Worm (Caenorhabditis elegans) whole organism, L2 larva: Measurements from ENCODE around the gene rgs-2.
A peak's percentile ranks its signal among the peaks of the same experiment; 100 is the strongest.

Experiments used
- C34F6.9 ChIP-seq: fragments of 150-350 bp; optimal IDR thresholded peaks from 2 replicates; lab custom pipeline; 2014; ENCODE audit warnings: missing biosample characterization, missing genetic modification characterization
- F13H6.1 ChIP-seq: sonication (generic microtip); optimal IDR thresholded peaks from 2 replicates; lab custom pipeline; 2016; ENCODE audit warnings: missing genetic modification characterization, missing compliant biosample characterization
- alr-1 ChIP-seq: fragments of 150-350 bp; optimal IDR thresholded peaks from 2 replicates; lab custom pipeline; 2014; ENCODE audit warnings: missing biosample characterization, missing genetic modification characterization
- aly-2 ChIP-seq: fragments of 150-350 bp; optimal IDR thresholded peaks from 2 replicates; lab custom pipeline; 2014; ENCODE audit warnings: missing biosample characterization, missing genetic modification characterization
- ama-1 ChIP-seq: fragments of 150-350 bp; optimal IDR thresholded peaks from 2 replicates; lab custom pipeline; 2018; ENCODE audit warnings: inconsistent platforms
- blmp-1 ChIP-seq: sonication (generic microtip); optimal IDR thresholded peaks from 2 replicates; lab custom pipeline; 2017; ENCODE audit warnings: missing genetic modification characterization, mild to moderate bottlenecking, missing compliant biosample characterization, antibody characterized with exemption, moderate library complexity; ENCODE audit not compliant: insufficient read depth
- ceh-16 ChIP-seq: fragments of 150-350 bp; optimal IDR thresholded peaks from 2 replicates; lab custom pipeline; 2014; ENCODE audit warnings: missing biosample characterization, missing genetic modification characterization
- dmd-4 ChIP-seq: sonication (generic microtip); optimal IDR thresholded peaks from 2 replicates; lab custom pipeline; 2017; ENCODE audit warnings: missing biosample characterization, missing genetic modification characterization
- elt-1 ChIP-seq: fragments of 150-350 bp; optimal IDR thresholded peaks from 2 replicates; lab custom pipeline; 2014; ENCODE audit warnings: missing biosample characterization, missing genetic modification characterization
- elt-3 ChIP-seq: sonication (generic microtip); optimal IDR thresholded peaks from 2 replicates; lab custom pipeline; 2017; ENCODE audit warnings: missing biosample characterization, missing genetic modification characterization
- gmeb-1 ChIP-seq: fragments of 150-350 bp; optimal IDR thresholded peaks from 2 replicates; lab custom pipeline; 2014; ENCODE audit warnings: missing biosample characterization, missing genetic modification characterization
- lin-11 ChIP-seq: fragments of 150-350 bp; sonication (generic microtip); optimal IDR thresholded peaks from 2 replicates; lab custom pipeline; 2014; ENCODE audit warnings: missing biosample characterization, missing genetic modification characterization, inconsistent platforms, mixed read lengths
- lin-13 ChIP-seq: fragments of 150-350 bp; optimal IDR thresholded peaks from 2 replicates; lab custom pipeline; 2014; ENCODE audit warnings: missing biosample characterization, missing genetic modification reagents, missing genetic modification characterization
- lin-39 ChIP-seq: fragments of 150-350 bp; optimal IDR thresholded peaks from 2 replicates; lab custom pipeline; 2014; ENCODE audit warnings: missing biosample characterization, missing genetic modification reagents, missing genetic modification characterization
- lsy-2 ChIP-seq, 2 experiments: fragments of 150-350 bp in 1 of 2; sonication (generic microtip) in 1 of 2; optimal IDR thresholded peaks; 2 replicates each; lab custom pipeline; 2014 to 2017; ENCODE audit warnings: missing biosample characterization in 2 of 2, missing genetic modification characterization in 2 of 2
- mbf-1 ChIP-seq: sonication (generic microtip); optimal IDR thresholded peaks from 2 replicates; lab custom pipeline; 2017; ENCODE audit warnings: missing biosample characterization, missing genetic modification characterization
- mdl-1 ChIP-seq, 2 experiments: fragments of 150-350 bp in 1 of 2; sonication (generic microtip) in 1 of 2; optimal IDR thresholded peaks; 2 replicates each; lab custom pipeline; 2017; ENCODE audit warnings: missing biosample characterization in 2 of 2, missing genetic modification characterization in 2 of 2
- nhr-10 ChIP-seq: sonication (generic microtip); optimal IDR thresholded peaks from 2 replicates; lab custom pipeline; 2017; ENCODE audit warnings: missing biosample characterization, missing genetic modification characterization
- nhr-21 ChIP-seq: fragments of 150-350 bp; optimal IDR thresholded peaks from 2 replicates; lab custom pipeline; 2014; ENCODE audit warnings: missing biosample characterization, missing genetic modification characterization
- nhr-23 ChIP-seq: fragments of 150-350 bp; optimal IDR thresholded peaks from 2 replicates; lab custom pipeline; 2014; ENCODE audit warnings: missing biosample characterization, missing genetic modification reagents, missing genetic modification characterization
- nhr-25 ChIP-seq: fragments of 150-350 bp; sonication (generic microtip); optimal IDR thresholded peaks from 3 replicates; lab custom pipeline; 2014; ENCODE audit warnings: missing biosample characterization, missing genetic modification characterization
- nhr-6 ChIP-seq: fragments of 150-350 bp; optimal IDR thresholded peaks from 2 replicates; lab custom pipeline; 2014; ENCODE audit warnings: missing biosample characterization, missing genetic modification characterization
- nhr-77 ChIP-seq: fragments of 150-350 bp; optimal IDR thresholded peaks from 2 replicates; lab custom pipeline; 2014; ENCODE audit warnings: missing biosample characterization, missing genetic modification characterization
- peb-1 ChIP-seq: fragments of 150-350 bp; optimal IDR thresholded peaks from 2 replicates; lab custom pipeline; 2014; ENCODE audit warnings: missing biosample characterization, missing genetic modification characterization
- skn-1 ChIP-seq: sonication (generic microtip); optimal IDR thresholded peaks from 2 replicates; lab custom pipeline; 2017; ENCODE audit warnings: missing biosample characterization, missing genetic modification characterization
- sma-3 ChIP-seq: sonication (generic microtip); optimal IDR thresholded peaks from 2 replicates; lab custom pipeline; 2016; ENCODE audit warnings: missing genetic modification reagents, missing genetic modification characterization, missing compliant biosample characterization
- sma-9 ChIP-seq, 2 experiments: fragments of 150-350 bp in 1 of 2; sonication (generic microtip) in 1 of 2; optimal IDR thresholded peaks; 2 replicates each; lab custom pipeline; 2014 to 2016; ENCODE audit warnings: missing genetic modification characterization in 2 of 2, mild to moderate bottlenecking in 1 of 2, missing biosample characterization in 1 of 2, missing compliant biosample characterization in 1 of 2, missing genetic modification reagents in 1 of 2, moderate library complexity in 1 of 2
- snpc-4 ChIP-seq: fragments of 150-350 bp; optimal IDR thresholded peaks from 2 replicates; lab custom pipeline; 2014; ENCODE audit warnings: missing biosample characterization, missing genetic modification characterization
- unc-39 ChIP-seq: fragments of 150-350 bp; optimal IDR thresholded peaks from 2 replicates; lab custom pipeline; 2014; ENCODE audit warnings: missing biosample characterization, missing genetic modification characterization
- unc-55 ChIP-seq: fragments of 150-350 bp; sonication (generic microtip); optimal IDR thresholded peaks from 3 replicates; lab custom pipeline; 2014; ENCODE audit warnings: missing biosample characterization, missing genetic modification reagents, missing genetic modification characterization
- unc-62 ChIP-seq: fragments of 150-350 bp; optimal IDR thresholded peaks from 2 replicates; lab custom pipeline; 2014; ENCODE audit warnings: missing biosample characterization, missing genetic modification reagents, missing genetic modification characterization
- ztf-1 ChIP-seq: fragments of 200-800 bp; sonication (Bioruptor generic); conservative IDR thresholded peaks from 2 replicates; pipeline ENCODE4 v1.3.6; 2022; ENCODE audit warnings: missing genetic modification characterization, missing compliant biosample characterization
- ztf-11 ChIP-seq: sonication (generic microtip); optimal IDR thresholded peaks from 2 replicates; lab custom pipeline; 2017; ENCODE audit warnings: missing biosample characterization, missing genetic modification characterization

rgs-2 gene

ce11 chrX:12677113-12677512, 35.3 kb upstream of the rgs-2 start:
- TF ChIP-seq elt-1 (tag; lab: Kevin White, UChicago) (no peak), blmp-1 (tag; lab: Kevin White, UChicago) (peak; percentile 90)

ce11 chrX:12678532-12678931, 33.9 kb upstream of the rgs-2 start, which contains the start of gene adt-1:
Gene adt-1, plus strand, starts transcription at chrX:12678832.
- no peak for TF ChIP-seq sma-3 (GFP tag; lab: Kevin White, UChicago)
- TF ChIP-seq elt-1 (tag; lab: Kevin White, UChicago) = no peak
- TF ChIP-seq snpc-4 = no peak
- TF ChIP-seq nhr-10 (tag; lab: Kevin White, UChicago) = no peak
- TF ChIP-seq nhr-21 = no peak
- TF ChIP-seq lin-11 (tag; lab: Kevin White, UChicago) = no peak
- TF ChIP-seq alr-1 = no peak
- TF ChIP-seq lin-39 (tag; lab: Kevin White, UChicago) = no peak
- TF ChIP-seq lin-13 = no peak
- no peak for TF ChIP-seq ama-1 (lab: Kevin White, UChicago)
- TF ChIP-seq ztf-1 (GFP tag; lab: Robert Waterston, UW) = no peak
- no peak for TF ChIP-seq sma-9 (GFP tag; optimal IDR thresholded peaks at IDR 0.05; lab: Kevin White, UChicago)
- no peak for TF ChIP-seq sma-9 (tag; optimal IDR thresholded peaks at IDR 0.05; lab: Kevin White, UChicago)
- TF ChIP-seq blmp-1 (tag; lab: Kevin White, UChicago) = no peak
- TF ChIP-seq F13H6.1 = no peak
- no peak for TF ChIP-seq unc-39
- TF ChIP-seq dmd-4 = no peak
- no peak for TF ChIP-seq ztf-11 (tag; lab: Kevin White, UChicago)

DNA sequence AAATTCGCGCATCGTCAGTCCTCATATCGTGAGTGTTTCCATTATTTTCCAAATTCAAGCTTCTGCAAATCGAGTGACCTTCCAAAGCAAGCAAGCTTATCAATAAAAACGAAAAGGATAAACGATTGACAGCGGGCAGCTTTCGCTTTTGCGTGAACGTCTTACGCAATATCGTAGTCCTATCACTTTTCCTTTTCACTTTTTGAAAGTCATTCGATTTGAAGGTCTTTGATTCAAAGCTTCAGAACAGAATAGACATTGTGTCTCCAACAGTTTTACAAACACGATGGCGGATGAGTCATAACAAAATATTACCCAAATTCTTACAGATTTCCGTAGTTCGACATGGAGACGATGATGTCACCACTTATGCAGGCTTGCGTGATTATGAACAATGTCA, 32.9 kb upstream of the rgs-2 start:
- no peak for TF ChIP-seq sma-3 (GFP tag; lab: Kevin White, UChicago)
- TF ChIP-seq unc-55 = no peak
- no peak for TF ChIP-seq unc-62 (GFP tag; lab: Kevin White, UChicago)
- no peak for TF ChIP-seq nhr-6 (tag; lab: Kevin White, UChicago)
- TF ChIP-seq mdl-1 (tag; optimal IDR thresholded peaks at IDR 0.05; lab: Kevin White, UChicago) = no peak
- TF ChIP-seq blmp-1 (tag; lab: Kevin White, UChicago) = peak; percentile 96
- no peak for TF ChIP-seq peb-1
- no peak for TF ChIP-seq ama-1 (lab: Kevin White, UChicago)
- TF ChIP-seq C34F6.9 (tag; lab: Kevin White, UChicago) = no peak
- TF ChIP-seq nhr-77 (tag; lab: Kevin White, UChicago) = no peak
- TF ChIP-seq elt-1 (tag; lab: Kevin White, UChicago) = no peak
- peak; percentile 52 for TF ChIP-seq nhr-25 (tag; lab: Kevin White, UChicago)
- TF ChIP-seq ztf-11 (tag; lab: Kevin White, UChicago) = no peak
- no peak for TF ChIP-seq alr-1

DNA sequence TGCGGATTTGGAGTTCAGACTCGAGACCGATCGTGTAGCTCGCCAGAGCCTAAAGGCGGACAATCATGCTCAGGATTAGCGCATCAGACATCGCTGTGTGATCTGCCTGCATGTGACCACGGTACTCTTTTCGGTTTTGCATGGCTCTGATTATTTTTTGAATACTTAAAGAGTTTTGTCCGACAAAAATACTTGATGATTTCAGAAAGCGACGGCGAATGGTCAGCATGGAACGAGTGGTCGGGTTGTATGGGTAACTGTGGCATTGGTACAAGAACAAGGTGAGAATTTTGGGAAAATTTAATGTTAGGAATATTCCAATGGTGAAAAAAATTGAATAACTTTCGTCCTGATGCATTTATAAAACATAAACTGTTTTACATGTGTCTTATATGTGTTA, 25.0 kb upstream of the rgs-2 start:
- no peak for TF ChIP-seq skn-1 (tag; lab: Kevin White, UChicago)
- no peak for TF ChIP-seq unc-62 (GFP tag; lab: Kevin White, UChicago)
- no peak for TF ChIP-seq gmeb-1 (tag; lab: Kevin White, UChicago)
- no peak for TF ChIP-seq nhr-23
- no peak for TF ChIP-seq nhr-25 (tag; lab: Kevin White, UChicago)
- no peak for TF ChIP-seq mbf-1

- no peak for TF ChIP-seq C34F6.9 (tag; lab: Kevin White, UChicago)
- no peak for TF ChIP-seq aly-2 (tag; lab: Kevin White, UChicago)
- no peak for TF ChIP-seq alr-1
- TF ChIP-seq ama-1 (lab: Kevin White, UChicago) = no peak
- no peak for TF ChIP-seq nhr-23
- no peak for TF ChIP-seq lin-39 (tag; lab: Kevin White, UChicago)
- TF ChIP-seq, all 48 proteins: peak for 0
Observed at ce11 chrX:12688632-12689031, 23.8 kb upstream of the rgs-2 start.

DNA sequence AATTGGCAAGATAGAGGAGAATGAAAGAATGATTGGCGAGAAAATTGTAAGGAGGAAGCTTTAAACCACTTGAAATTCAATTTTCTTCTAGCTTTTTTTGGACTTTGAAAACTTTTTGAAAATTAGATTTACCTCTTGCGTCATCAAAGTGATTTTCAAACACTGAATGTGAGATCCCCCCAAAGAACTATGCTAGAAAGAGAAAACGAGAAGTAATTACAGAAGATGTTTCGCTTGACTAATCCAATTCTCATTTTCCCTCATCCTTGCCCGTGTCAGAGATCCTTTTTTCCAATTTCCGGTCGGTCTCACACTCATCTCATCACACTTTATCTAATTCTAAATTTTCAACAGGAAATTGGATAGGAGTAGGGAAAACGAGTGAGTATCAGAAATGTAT, 22.6 kb upstream of the rgs-2 start:
- TF ChIP-seq lsy-2 (tag; optimal IDR thresholded peaks at IDR 0.05; lab: Kevin White, UChicago) = peak in 1 of 2 experiments; percentile 4
- TF ChIP-seq ceh-16 (tag; lab: Kevin White, UChicago) = peak; percentile 6
- no peak for TF ChIP-seq F13H6.1
- no peak for TF ChIP-seq elt-3 (tag; lab: Kevin White, UChicago)
- peak; percentile 29 for TF ChIP-seq C34F6.9 (tag; lab: Kevin White, UChicago)
- no peak for TF ChIP-seq nhr-6 (tag; lab: Kevin White, UChicago)
- TF ChIP-seq sma-9 (GFP tag; optimal IDR thresholded peaks at IDR 0.05; lab: Kevin White, UChicago) = peak; percentile 63
- no peak for TF ChIP-seq sma-9 (tag; optimal IDR thresholded peaks at IDR 0.05; lab: Kevin White, UChicago)
